Fruit fly (Drosophila melanogaster) whole organism: ENCODE measurements around the gene CG15922.

Experiments used
- psq ChIP-seq: fragments of >200 bp; optimal IDR thresholded peaks from 2 replicates; lab custom pipeline; 2017
- usp ChIP-seq: fragments of >200 bp; optimal IDR thresholded peaks from 2 replicates; lab custom pipeline; 2017; ENCODE audit warnings: missing biosample characterization, missing genetic modification characterization, mixed read lengths

- TF ChIP-seq usp (GFP tag; lab: Kevin White, UChicago) (no peak), psq (lab: Kevin White, UChicago) (no peak)
Observed at dm6 chr3R:20542283-20543144, 17.6 kb downstream of the CG15922 start.
